Fruit fly (Drosophila melanogaster) S2 (cell line): ENCODE results near the gene CG32277.
A peak's percentile ranks its signal among the peaks of the same experiment; 100 is the strongest.

Experiments used
- CG8478 ChIP-seq: fragments of >200 bp; optimal IDR thresholded peaks from 2 replicates; lab custom pipeline; 2018
- CTCF ChIP-seq, 2 experiments: fragments of >200 bp; optimal IDR thresholded peaks; 2 replicates each; lab custom pipeline; 2018

Gene CG32277

dm6 chr3L:3222643-3223389 is 17.6 kb upstream of the CG32277 start, which contains the start of the genes RpL28 and eIF1:
Gene RpL28, minus strand, starts transcription at chr3L:3222960.
Gene eIF1, plus strand, starts transcription at chr3L:3223341.
- no peak for TF ChIP-seq CTCF (optimal IDR thresholded peaks at IDR 0.05; lab: Kevin White, UChicago)
- TF ChIP-seq CG8478: no peak

- no peak for TF ChIP-seq CTCF (optimal IDR thresholded peaks at IDR 0.05; lab: Kevin White, UChicago)
- no peak for TF ChIP-seq CG8478
Observed at dm6 chr3L:3218859-3219258, 13.6 kb upstream of the CG32277 start, which contains the start of the genes hob and nSMase. Gene hob, minus strand, starts transcription at chr3L:3218920. Gene nSMase, plus strand, starts transcription at chr3L:3219156.

- TF ChIP-seq CG8478 (no peak), CTCF (optimal IDR thresholded peaks at IDR 0.05; lab: Kevin White, UChicago) (no peak)
Observed at dm6 chr3L:3208895-3209294, 3.6 kb upstream of the CG32277 start, which contains the start of the genes CG32269 and CG32270. Gene CG32269, minus strand, starts transcription at chr3L:3208985. Gene CG32270, minus strand, starts transcription at chr3L:3208985.

dm6 chr3L:3206263-3206662 is 1.0 kb upstream of the CG32277 start, which contains the start of gene CG33160:
Gene CG33160, minus strand, starts transcription at chr3L:3206363.
- no peak for TF ChIP-seq CG8478
- no peak for TF ChIP-seq CTCF (optimal IDR thresholded peaks at IDR 0.05; lab: Kevin White, UChicago)

dm6 chr3L:3204348-3204747 is 901 bp downstream of the CG32277 start, which contains the start of gene CG33159:
Gene CG33159, minus strand, starts transcription at chr3L:3204448.
- no peak for TF ChIP-seq CTCF (optimal IDR thresholded peaks at IDR 0.05; lab: Kevin White, UChicago)
- no peak for TF ChIP-seq CG8478

- no peak for TF ChIP-seq CTCF (optimal IDR thresholded peaks at IDR 0.05; lab: Kevin White, UChicago)
Observed at dm6 chr3L:3203062-3203461, 2.2 kb downstream of the CG32277 start, which contains the start of gene CG32271. Gene CG32271, minus strand, starts transcription at chr3L:3203162.

dm6 chr3L:3198447-3199402 is 6.5 kb downstream of the CG32277 start, which contains the start of the genes CG32276 and gry:
Gene CG32276, minus strand, starts transcription at chr3L:3199047.
Gene gry, plus strand, starts transcription at chr3L:3199090.
- TF ChIP-seq CG8478 (no peak), CTCF (optimal IDR thresholded peaks at IDR 0.05; lab: Kevin White, UChicago) (no peak)

- TF ChIP-seq CTCF (optimal IDR thresholded peaks at IDR 0.05; lab: Kevin White, UChicago) (peak in 1 of 2 experiments; percentile 39), CG8478 (no peak)
Observed at dm6 chr3L:3197464-3197863, 7.8 kb downstream of the CG32277 start, which contains the start of gene CG14966. Gene CG14966, minus strand, starts transcription at chr3L:3197631.

dm6 chr3L:3194059-3194458 is 11.2 kb downstream of the CG32277 start:
- TF ChIP-seq CTCF (optimal IDR thresholded peaks at IDR 0.05; lab: Kevin White, UChicago) (no peak), CG8478 (no peak)

dm6 chr3L:3192912-3193311 is 12.3 kb downstream of the CG32277 start, which contains the start of gene Hsp83:
Gene Hsp83, plus strand, starts transcription at chr3L:3192969.
- TF ChIP-seq CG8478: no peak
- TF ChIP-seq CTCF (optimal IDR thresholded peaks at IDR 0.05; lab: Kevin White, UChicago): no peak

- no peak for TF ChIP-seq CG8478
- TF ChIP-seq CTCF (optimal IDR thresholded peaks at IDR 0.05; lab: Kevin White, UChicago): no peak
Observed at dm6 chr3L:3192333-3192894, 12.8 kb downstream of the CG32277 start, which contains the start of gene CG14965. Gene CG14965, minus strand, starts transcription at chr3L:3192491.

- TF ChIP-seq CG8478 (no peak), CTCF (optimal IDR thresholded peaks at IDR 0.05; lab: Kevin White, UChicago) (no peak)
Observed at dm6 chr3L:3189647-3190046, 15.6 kb downstream of the CG32277 start, which contains the start of the genes CG42525 and CG14958. Gene CG42525, minus strand, starts transcription at chr3L:3189747. Gene CG14958, plus strand, starts transcription at chr3L:3189978.

dm6 chr3L:3187263-3187662 is 18.0 kb downstream of the CG32277 start, which contains the start of gene CG14957:
Gene CG14957, plus strand, starts transcription at chr3L:3187563.
- TF ChIP-seq CG8478 (no peak), CTCF (optimal IDR thresholded peaks at IDR 0.05; lab: Kevin White, UChicago) (no peak)

- TF ChIP-seq CTCF (optimal IDR thresholded peaks at IDR 0.05; lab: Kevin White, UChicago) (no peak), CG8478 (no peak)
Observed at dm6 chr3L:3186364-3186763, 18.9 kb downstream of the CG32277 start, which contains the start of gene CG32284. Gene CG32284, plus strand, starts transcription at chr3L:3186664.
